Worm (Caenorhabditis elegans): ENCODE results near the gene F31A3.5.

ce11 chrX:17563411-17563810 lies at the start of gene F31A3.5:
- no peak for TF ChIP-seq hmg-1.2 (GFP tag; IDR thresholded peaks at IDR 0.05)
- peak; percentile 20 for TF ChIP-seq nhr-80 (tag; optimal IDR thresholded peaks at IDR 0.05)
- no peak for TF ChIP-seq F57A8.1 (GFP tag; optimal IDR thresholded peaks at IDR 0.05)
- TF ChIP-seq dpl-1 (GFP tag; optimal IDR thresholded peaks at IDR 0.05): no peak
- no peak for TF ChIP-seq snpc-4 (GFP tag; optimal IDR thresholded peaks at IDR 0.05)
- TF ChIP-seq snpc-4 (tag; optimal IDR thresholded peaks at IDR 0.05): no peak
- TF ChIP-seq dox-1 (GFP tag; IDR thresholded peaks at IDR 0.05): no peak
- no peak for TF ChIP-seq snpc-1.1 (tag; optimal IDR thresholded peaks at IDR 0.05; ENCODE audit: insufficient read depth)

Data from whole organism, young adult.